Worm (Caenorhabditis elegans): Measurements from ENCODE around the gene sul-1.

sul-1 gene

DNA sequence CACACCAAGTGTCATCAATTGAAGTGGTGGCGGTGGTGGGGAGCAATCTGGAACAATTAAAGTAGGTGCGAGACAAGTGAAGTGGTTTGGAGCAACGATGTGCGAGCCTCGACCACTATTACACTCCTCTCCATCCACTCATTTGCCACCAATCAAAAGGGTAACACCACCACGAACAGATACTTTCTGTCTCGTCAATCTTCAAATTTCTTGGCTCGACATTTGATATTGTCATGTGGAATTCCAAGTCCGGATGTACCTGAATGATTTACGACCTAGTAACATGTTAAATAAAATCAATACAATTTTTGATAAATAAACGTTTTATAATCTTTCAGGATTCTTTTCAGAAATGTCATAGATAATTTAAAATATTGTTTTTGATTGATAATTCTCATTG, at the start of gene sul-1:
TSS of gene sul-1 (minus strand) at position 101 of the 400 bp plus-strand sequence.
- TF ChIP-seq ama-1 (optimal IDR thresholded peaks at IDR 0.05) (no peak), nhr-77 (tag; optimal IDR thresholded peaks at IDR 0.05) (no peak), unc-62 (GFP tag; optimal IDR thresholded peaks at IDR 0.05) (no peak), nhr-23 (tag; optimal IDR thresholded peaks at IDR 0.05) (no peak), nhr-12 (tag; optimal IDR thresholded peaks at IDR 0.05) (no peak), gmeb-1 (tag; optimal IDR thresholded peaks at IDR 0.05) (no peak), nhr-11 (tag; optimal IDR thresholded peaks at IDR 0.05) (no peak), mdl-1 (tag; optimal IDR thresholded peaks at IDR 0.05) (no peak), peb-1 (tag; optimal IDR thresholded peaks at IDR 0.05) (no peak), zag-1 (tag; optimal IDR thresholded peaks at IDR 0.05) (no peak), elt-3 (tag; optimal IDR thresholded peaks at IDR 0.05) (no peak), lsy-2 (tag; optimal IDR thresholded peaks at IDR 0.05) (no peak), crh-2 (tag; optimal IDR thresholded peaks at IDR 0.05) (no peak), nhr-10 (tag; optimal IDR thresholded peaks at IDR 0.05) (no peak), nhr-21 (tag; optimal IDR thresholded peaks at IDR 0.05) (no peak), mab-5 (tag; optimal IDR thresholded peaks at IDR 0.05) (no peak), lin-13 (GFP tag; optimal IDR thresholded peaks at IDR 0.05) (no peak), elt-1 (tag; optimal IDR thresholded peaks at IDR 0.05) (no peak)

DNA sequence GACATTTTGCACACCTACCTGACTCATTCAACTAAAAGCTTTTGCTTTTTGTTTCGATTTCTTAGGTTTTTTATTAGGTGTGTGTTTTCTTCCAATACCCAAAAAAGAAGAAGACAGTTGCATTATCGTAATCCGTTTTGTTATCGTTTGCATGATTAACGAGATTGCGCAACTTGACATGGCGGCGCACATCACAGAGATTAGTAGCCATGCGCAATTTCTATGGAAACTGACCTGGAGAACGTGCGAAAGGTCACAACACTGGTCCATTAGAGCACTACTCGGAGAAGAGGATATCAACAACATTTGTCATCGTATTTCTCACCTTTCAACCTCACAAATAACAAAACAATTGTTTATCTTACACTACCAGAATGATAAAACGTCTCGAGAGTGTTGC, 46.1 kb upstream of the sul-1 start:
- TF ChIP-seq nhr-10 (tag; optimal IDR thresholded peaks at IDR 0.05) (no peak), ceh-82 (tag; optimal IDR thresholded peaks at IDR 0.05) (no peak), sem-4 (tag; optimal IDR thresholded peaks at IDR 0.05) (no peak), sma-3 (GFP tag; optimal IDR thresholded peaks at IDR 0.05) (no peak), skn-1 (tag; optimal IDR thresholded peaks at IDR 0.05) (no peak), gmeb-1 (tag; optimal IDR thresholded peaks at IDR 0.05) (no peak), nhr-77 (tag; optimal IDR thresholded peaks at IDR 0.05) (no peak), lsy-2 (tag; optimal IDR thresholded peaks at IDR 0.05) (no peak), nhr-21 (tag; optimal IDR thresholded peaks at IDR 0.05) (no peak), mdl-1 (tag; optimal IDR thresholded peaks at IDR 0.05) (no peak), lin-13 (GFP tag; optimal IDR thresholded peaks at IDR 0.05) (no peak), nhr-6 (tag; optimal IDR thresholded peaks at IDR 0.05) (no peak), peb-1 (tag; optimal IDR thresholded peaks at IDR 0.05) (no peak), nhr-23 (tag; optimal IDR thresholded peaks at IDR 0.05) (no peak), dmd-4 (tag; optimal IDR thresholded peaks at IDR 0.05) (no peak), elt-3 (tag; optimal IDR thresholded peaks at IDR 0.05) (no peak), nhr-11 (tag; optimal IDR thresholded peaks at IDR 0.05) (no peak), ztf-4 (tag; optimal IDR thresholded peaks at IDR 0.05) (no peak)

DNA sequence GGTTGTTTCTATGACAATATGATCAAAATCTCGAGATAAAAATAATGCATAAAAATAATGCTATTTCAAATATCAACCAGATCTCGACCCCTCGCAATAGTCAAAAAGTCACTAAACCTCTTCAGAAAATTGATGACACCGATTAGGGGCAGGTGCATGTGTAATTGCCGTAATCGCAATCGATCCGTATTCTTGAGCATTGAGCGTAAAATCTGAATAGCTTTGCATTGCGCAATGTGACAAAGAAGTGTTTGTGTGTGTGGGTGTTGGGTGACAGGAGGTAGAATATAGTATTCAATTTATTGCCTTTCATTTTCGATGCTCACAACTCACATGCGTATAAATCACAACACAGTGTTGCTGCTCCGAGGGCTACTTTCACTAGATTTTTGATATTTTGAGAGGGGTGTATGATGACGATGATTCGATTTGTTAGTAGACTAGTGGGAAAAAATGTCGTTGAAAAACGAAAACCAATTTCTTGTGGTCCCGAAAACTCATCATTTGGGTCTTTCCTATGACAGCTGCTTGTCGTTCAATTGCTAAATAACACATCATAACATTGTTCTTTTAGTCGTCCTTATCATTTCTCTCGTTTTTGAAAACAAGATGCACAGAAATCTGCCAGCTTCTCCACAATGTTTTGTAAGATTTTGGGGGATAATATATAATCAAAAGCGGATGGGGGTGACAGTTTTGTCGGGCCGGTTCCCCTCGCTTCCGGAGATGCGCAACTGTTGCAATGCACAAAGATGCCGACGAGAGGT, 45.4 kb upstream of the sul-1 start:
- no peak for TF ChIP-seq nhr-21 (tag; optimal IDR thresholded peaks at IDR 0.05)
- TF ChIP-seq nhr-12 (tag; optimal IDR thresholded peaks at IDR 0.05) = no peak
- no peak for TF ChIP-seq crh-2 (tag; optimal IDR thresholded peaks at IDR 0.05)
- no peak for TF ChIP-seq nhr-25 (tag; optimal IDR thresholded peaks at IDR 0.05)
- TF ChIP-seq zag-1 (tag; optimal IDR thresholded peaks at IDR 0.05) = no peak
- no peak for TF ChIP-seq mbf-1 (tag; optimal IDR thresholded peaks at IDR 0.05)
- no peak for TF ChIP-seq sem-4 (tag; optimal IDR thresholded peaks at IDR 0.05)
- no peak for TF ChIP-seq ceh-82 (tag; optimal IDR thresholded peaks at IDR 0.05)
- no peak for TF ChIP-seq ZK546.5 (tag; optimal IDR thresholded peaks at IDR 0.05)
- no peak for TF ChIP-seq mdl-1 (tag; optimal IDR thresholded peaks at IDR 0.05)
- no peak for TF ChIP-seq mab-5 (tag; optimal IDR thresholded peaks at IDR 0.05)
- TF ChIP-seq egl-27 (tag; optimal IDR thresholded peaks at IDR 0.05) = no peak
- TF ChIP-seq lsy-2 (tag; optimal IDR thresholded peaks at IDR 0.05) = no peak
- no peak for TF ChIP-seq ztf-1 (GFP tag; conservative IDR thresholded peaks at IDR 0.05)
- no peak for TF ChIP-seq blmp-1 (tag; optimal IDR thresholded peaks at IDR 0.05; ENCODE audit: insufficient read depth)
- no peak for TF ChIP-seq peb-1 (tag; optimal IDR thresholded peaks at IDR 0.05)
- no peak for TF ChIP-seq ama-1 (optimal IDR thresholded peaks at IDR 0.05)
- no peak for TF ChIP-seq alr-1 (tag; optimal IDR thresholded peaks at IDR 0.05)
- TF ChIP-seq nhr-77 (tag; optimal IDR thresholded peaks at IDR 0.05) = no peak

DNA sequence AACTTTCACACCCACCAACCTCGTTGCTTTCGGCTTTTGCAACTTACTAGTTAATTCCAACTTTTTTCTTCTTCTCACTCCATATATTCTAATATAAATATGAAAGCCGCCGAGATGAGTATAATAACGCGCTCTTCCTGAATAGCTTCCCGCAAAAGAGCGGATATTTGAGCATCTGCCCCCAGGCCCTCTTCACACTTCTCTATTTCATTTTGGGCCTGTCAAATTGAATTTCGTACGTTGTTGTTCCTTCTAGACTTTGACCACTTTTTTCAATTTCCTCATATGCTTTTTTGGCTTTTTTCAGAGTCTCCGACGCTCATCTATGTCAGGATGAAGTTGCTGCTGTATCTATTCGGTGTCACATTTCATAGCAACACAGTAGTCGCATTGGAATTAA, 44.3 kb upstream of the sul-1 start, which contains the start of gene ddr-2:
TSS of gene ddr-2 (plus strand) at position 301 of the 400 bp plus-strand sequence.
- TF ChIP-seq nhr-23 (tag; optimal IDR thresholded peaks at IDR 0.05) (no peak), mbf-1 (tag; optimal IDR thresholded peaks at IDR 0.05) (no peak), nhr-129 (tag; optimal IDR thresholded peaks at IDR 0.05) (no peak), snpc-4 (tag; optimal IDR thresholded peaks at IDR 0.05) (no peak), sma-9 (GFP tag; optimal IDR thresholded peaks at IDR 0.05) (no peak), sma-9 (tag; optimal IDR thresholded peaks at IDR 0.05) (no peak)
